Fruit fly (Drosophila melanogaster) whole organism: Measurements from ENCODE around the gene Nhe1.

ENCODE experiments used
- CG8478 ChIP-seq: fragments of >200 bp; optimal IDR thresholded peaks from 2 replicates; lab custom pipeline; 2018; ENCODE audit warnings: inconsistent platforms
- EcR ChIP-seq, 2 experiments: fragments of >200 bp; optimal IDR thresholded peaks; 2 replicates each; lab custom pipeline; 2017; ENCODE audit warnings: missing biosample characterization in 2 of 2, missing genetic modification characterization in 2 of 2, missing genetic modification reagents in 2 of 2
- usp ChIP-seq: fragments of >200 bp; optimal IDR thresholded peaks from 2 replicates; lab custom pipeline; 2017; ENCODE audit warnings: missing biosample characterization, missing genetic modification characterization, mixed read lengths

- TF ChIP-seq CG8478 (lab: Kevin White, UChicago) = no peak
- no peak for TF ChIP-seq EcR (GFP tag; optimal IDR thresholded peaks at IDR 0.05; lab: Kevin White, UChicago)
- no peak for TF ChIP-seq usp (GFP tag; lab: Kevin White, UChicago)
These were observed 12.4 kb downstream of the Nhe1 start for dm6 chr2L:94096-94495.
